Fruit fly (Drosophila melanogaster) Kc167 (cell line): ENCODE results near the gene CG16736.

Experiments used
- h ChIP-seq: fragments of >200 bp; optimal IDR thresholded peaks from 3 replicates; lab custom pipeline; 2018; ENCODE audit warnings: missing external identifiers
- psq ChIP-seq: fragments of >200 bp; optimal IDR thresholded peaks from 2 replicates; lab custom pipeline; 2017; ENCODE audit warnings: missing external identifiers

- TF ChIP-seq psq: no peak
- no peak for TF ChIP-seq h (lab: Kevin White, UChicago)
Measured at dm6 chr3R:9236883-9237267, 20.6 kb downstream of the CG16736 start.
